Fruit fly (Drosophila melanogaster): Measurements from ENCODE around the gene CG31106.

The CG31106 gene

DNA sequence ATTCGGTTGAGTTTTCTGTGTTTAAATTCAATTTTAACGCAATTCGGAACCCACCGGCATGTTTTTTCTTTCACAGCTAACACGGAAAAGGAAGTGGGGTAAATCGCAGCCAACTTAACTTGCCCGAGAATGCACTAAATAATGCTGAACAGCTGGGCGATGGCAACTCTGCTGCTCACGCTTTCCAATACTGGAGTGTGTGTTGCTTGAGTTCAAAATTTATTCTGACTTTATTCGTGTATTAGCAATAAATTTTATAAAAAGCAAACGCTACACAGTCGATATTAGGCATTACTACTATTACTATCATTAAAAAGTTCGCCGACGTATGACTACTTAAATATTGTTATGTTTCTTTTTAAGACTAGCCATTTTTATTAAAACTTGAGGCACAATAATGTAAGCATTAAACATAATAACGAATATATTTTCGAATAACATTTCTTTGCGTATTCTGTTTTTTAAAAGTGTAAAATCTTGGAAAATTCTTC lies 31.3 kb downstream of the CG31106 start, which contains the start of the genes RpS27 and Nup37 (continued):
- peak; percentile 94 for TF ChIP-seq CG2712 (tag; optimal IDR thresholded peaks at IDR 0.05)
- TF ChIP-seq esg (GFP tag; conservative IDR thresholded peaks at IDR 0.05), result peak; percentile 84
- TF ChIP-seq dysf (GFP tag; IDR thresholded peaks at IDR 0.05), result peak; percentile 96
- peak; percentile 96 for TF ChIP-seq CG10366 (GFP tag; IDR thresholded peaks at IDR 0.05)
- peak; percentile 71 for TF ChIP-seq corto (GFP tag; optimal IDR thresholded peaks at IDR 0.05)
- no peak for TF ChIP-seq cg (GFP tag; optimal IDR thresholded peaks at IDR 0.05)
- TF ChIP-seq Rfx (GFP tag; IDR thresholded peaks at IDR 0.05), result peak; percentile 99
- peak; percentile 96 for TF ChIP-seq CG9797 (GFP tag; optimal IDR thresholded peaks at IDR 0.05)
- peak; percentile 100 for TF ChIP-seq HLHmδ (GFP tag; optimal IDR thresholded peaks at IDR 0.05)
- TF ChIP-seq hbn (GFP tag; IDR thresholded peaks at IDR 0.05; ENCODE audit: partially characterized antibody), result no peak
- TF ChIP-seq aop (GFP tag; IDR thresholded peaks at IDR 0.05), result peak; percentile 80; the same call in 1 of the 2 replicates
- TF ChIP-seq CG14667 (GFP tag; IDR thresholded peaks at IDR 0.05), result peak; percentile 93
- peak; percentile 95 for TF ChIP-seq CG10147 (GFP tag; optimal IDR thresholded peaks at IDR 0.05)
- TF ChIP-seq CG15514 (GFP tag; optimal IDR thresholded peaks at IDR 0.05), result peak; percentile 96
- TF ChIP-seq CG10462 (GFP tag; optimal IDR thresholded peaks at IDR 0.05), result peak; percentile 93
- TF ChIP-seq toy (GFP tag; IDR thresholded peaks at IDR 0.05), result peak; percentile 95
- TF ChIP-seq CG17186 (GFP tag; optimal IDR thresholded peaks at IDR 0.05), result peak; percentile 96
- TF ChIP-seq ttk (GFP tag; IDR thresholded peaks at IDR 0.05), result peak; percentile 97
- TF ChIP-seq CG2678 (tag; optimal IDR thresholded peaks at IDR 0.05), result peak; percentile 92
- TF ChIP-seq Doc2 (GFP tag; IDR thresholded peaks at IDR 0.05), result peak; percentile 94
- peak; percentile 94 for TF ChIP-seq CG9437 (GFP tag; optimal IDR thresholded peaks at IDR 0.05)
- peak; percentile 41; the same call in 1 of the 2 replicates for TF ChIP-seq amos (GFP tag; IDR thresholded peaks at IDR 0.05; ENCODE audit: partially characterized antibody)
- TF ChIP-seq lab (GFP tag; optimal IDR thresholded peaks at IDR 0.05), result peak; percentile 99
- peak; percentile 95 for TF ChIP-seq HLH3B (GFP tag; IDR thresholded peaks at IDR 0.05)
- peak; percentile 99 for TF ChIP-seq CG10209 (GFP tag; optimal IDR thresholded peaks at IDR 0.05)
- peak; percentile 100 for TF ChIP-seq mirr (GFP tag; optimal IDR thresholded peaks at IDR 0.05)
- TF ChIP-seq CG12299 (tag; optimal IDR thresholded peaks at IDR 0.05), result peak; percentile 93
- TF ChIP-seq slbo (GFP tag; IDR thresholded peaks at IDR 0.05), result peak; percentile 98
- TF ChIP-seq Hand (GFP tag; optimal IDR thresholded peaks at IDR 0.05), result peak; percentile 94
- peak; percentile 99 for TF ChIP-seq shn (GFP tag; optimal IDR thresholded peaks at IDR 0.05)
- peak; percentile 91 for TF ChIP-seq cas (GFP tag; IDR thresholded peaks at IDR 0.05)
- TF ChIP-seq schlank (tag; optimal IDR thresholded peaks at IDR 0.05), result peak; percentile 99
- TF ChIP-seq ssp (GFP tag; IDR thresholded peaks at IDR 0.05), result peak; percentile 90
- peak; percentile 98 for TF ChIP-seq CG3065 (GFP tag; optimal IDR thresholded peaks at IDR 0.05)
- TF ChIP-seq Bteb2 (GFP tag; optimal IDR thresholded peaks at IDR 0.05), result peak; percentile 97
- TF ChIP-seq CG4730 (GFP tag; IDR thresholded peaks at IDR 0.05), result peak; percentile 94
- peak; percentile 96 for TF ChIP-seq ranshi (GFP tag; IDR thresholded peaks at IDR 0.05)
- peak; percentile 97 for TF ChIP-seq CG4282 (GFP tag; optimal IDR thresholded peaks at IDR 0.05)
- TF ChIP-seq cad (GFP tag; optimal IDR thresholded peaks at IDR 0.05), result no peak
- TF ChIP-seq sisA (GFP tag; IDR thresholded peaks at IDR 0.05), result peak; percentile 95
- TF ChIP-seq Lpt (GFP tag; optimal IDR thresholded peaks at IDR 0.05), result no peak
- TF ChIP-seq CG4617 (GFP tag; optimal IDR thresholded peaks at IDR 0.05; ENCODE audit: borderline replicate concordance), result peak; percentile 99
- peak; percentile 94 for TF ChIP-seq Jarid2 (GFP tag; optimal IDR thresholded peaks at IDR 0.05)
- TF ChIP-seq MTF-1 (GFP tag; optimal IDR thresholded peaks at IDR 0.05; ENCODE audit: borderline replicate concordance), result peak; percentile 99
- no peak for TF ChIP-seq Dfd (GFP tag; optimal IDR thresholded peaks at IDR 0.05)
- peak; percentile 87 for TF ChIP-seq CG8281 (tag; optimal IDR thresholded peaks at IDR 0.05)
- TF ChIP-seq grn (GFP tag; optimal IDR thresholded peaks at IDR 0.05), result peak; percentile 96
- peak; percentile 99 for TF ChIP-seq pb (GFP tag; optimal IDR thresholded peaks at IDR 0.05)
- TF ChIP-seq vvl (GFP tag; IDR thresholded peaks at IDR 0.05), result peak; percentile 98
- no peak for TF ChIP-seq hkb (optimal IDR thresholded peaks at IDR 0.05)
- peak; percentile 94 for TF ChIP-seq hkb (GFP tag; IDR thresholded peaks at IDR 0.05)

Data from whole organism, embryonic.